Worm (Caenorhabditis elegans): ENCODE data around the gene clec-40.

DNA sequence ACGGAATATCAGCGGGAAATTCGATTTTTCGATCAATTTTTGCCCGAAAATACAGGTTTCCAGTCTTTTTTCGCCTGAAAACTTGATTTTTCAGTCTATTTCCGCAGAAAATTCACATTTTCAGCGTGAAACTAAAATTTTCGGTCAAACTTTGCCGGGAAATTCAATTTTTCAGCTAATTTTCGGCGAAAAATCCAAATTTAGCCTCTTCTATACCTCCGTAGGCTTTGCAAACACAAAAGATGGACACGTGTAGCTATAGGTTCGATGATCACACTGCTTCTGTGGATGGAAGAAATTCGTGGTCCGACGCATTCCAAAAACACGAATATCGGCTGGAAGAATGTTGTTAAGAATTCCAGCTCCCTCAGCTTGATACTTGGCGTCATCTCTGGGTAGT lies 46.8 kb downstream of the clec-40 start:
- TF ChIP-seq pha-2 (tag; optimal IDR thresholded peaks at IDR 0.05) (no peak), pha-4 (tag; optimal IDR thresholded peaks at IDR 0.05) (no peak), pag-3 (tag; optimal IDR thresholded peaks at IDR 0.05; ENCODE audit: borderline replicate concordance) (no peak), unc-3 (GFP tag; conservative IDR thresholded peaks at IDR 0.05) (no peak), unc-3 (tag; optimal IDR thresholded peaks at IDR 0.05) (no peak), hlh-15 (tag; optimal IDR thresholded peaks at IDR 0.05) (no peak), fkh-10 (GFP tag; optimal IDR thresholded peaks at IDR 0.05) (no peak), unc-55 (GFP tag; optimal IDR thresholded peaks at IDR 0.05) (no peak), elt-2 (tag; optimal IDR thresholded peaks at IDR 0.05) (no peak), lin-11 (tag; optimal IDR thresholded peaks at IDR 0.05) (no peak), pqm-1 (tag; optimal IDR thresholded peaks at IDR 0.05) (no peak), unc-86 (tag; optimal IDR thresholded peaks at IDR 0.05) (no peak)
